Fruit fly (Drosophila melanogaster): ENCODE data around the gene CG14073.

The CG14073 gene

dm6 chr3L:18783544-18783943 lies 36.9 kb downstream of the CG14073 start (continued):
- TF ChIP-seq sug (tag; optimal IDR thresholded peaks at IDR 0.05) (peak; percentile 41), gsb-n (tag; optimal IDR thresholded peaks at IDR 0.05) (no peak), CG14860 (GFP tag; IDR thresholded peaks at IDR 0.05; ENCODE audit: partially characterized antibody) (no peak), CTCF (GFP tag; optimal IDR thresholded peaks at IDR 0.05) (no peak), CG13424 (tag; optimal IDR thresholded peaks at IDR 0.05) (no peak), Abd-B (GFP tag; optimal IDR thresholded peaks at IDR 0.05) (no peak), Gsc (GFP tag; IDR thresholded peaks at IDR 0.05) (no peak), gce (GFP tag; IDR thresholded peaks at IDR 0.05) (no peak), CG16863 (GFP tag; optimal IDR thresholded peaks at IDR 0.05) (no peak), row (GFP tag; IDR thresholded peaks at IDR 0.05) (0 out of 3 replicates have a peak, but pooled peaks have one; percentile 12), CG15514 (GFP tag; optimal IDR thresholded peaks at IDR 0.05) (no peak), sna (GFP tag; IDR thresholded peaks at IDR 0.05; ENCODE audit: partially characterized antibody) (no peak), lmd (GFP tag; IDR thresholded peaks at IDR 0.05) (0 out of 2 replicates have a peak, but pooled peaks have one; percentile 21), CG10543 (GFP tag; optimal IDR thresholded peaks at IDR 0.05) (peak; percentile 15), Mrtf (GFP tag; IDR thresholded peaks at IDR 0.05) (no peak), grn (GFP tag; optimal IDR thresholded peaks at IDR 0.05) (no peak), bsh (GFP tag; optimal IDR thresholded peaks at IDR 0.05) (no peak), vnd (GFP tag; IDR thresholded peaks at IDR 0.05; ENCODE audit: partially characterized antibody) (0 out of 3 replicates have a peak, but pooled peaks have one; percentile 27), CG10209 (GFP tag; optimal IDR thresholded peaks at IDR 0.05) (no peak), fd102C (GFP tag; optimal IDR thresholded peaks at IDR 0.05) (no peak), ewg (GFP tag; optimal IDR thresholded peaks at IDR 0.05) (no peak), CG11504 (tag; optimal IDR thresholded peaks at IDR 0.05) (no peak), Kr (GFP tag; optimal IDR thresholded peaks at IDR 0.05) (no peak), run (tag; optimal IDR thresholded peaks at IDR 0.05) (no peak), Ssrp (tag; optimal IDR thresholded peaks at IDR 0.05) (no peak), Ptx1 (GFP tag; IDR thresholded peaks at IDR 0.05) (0 out of 2 replicates have a peak, but pooled peaks have one; percentile 5), so (GFP tag; IDR thresholded peaks at IDR 0.05) (no peak), trh (GFP tag; optimal IDR thresholded peaks at IDR 0.05) (no peak), CG34422 (GFP tag; IDR thresholded peaks at IDR 0.05) (0 out of 3 replicates have a peak, but pooled peaks have one; percentile 22), NK7.1 (GFP tag; optimal IDR thresholded peaks at IDR 0.05) (no peak), zfh2 (GFP tag; optimal IDR thresholded peaks at IDR 0.05) (no peak), slou (GFP tag; optimal IDR thresholded peaks at IDR 0.05) (no peak), Dek (tag; optimal IDR thresholded peaks at IDR 0.05) (no peak), Dll (GFP tag; IDR thresholded peaks at IDR 0.05; ENCODE audit: partially characterized antibody) (no peak), Dip3 (GFP tag; optimal IDR thresholded peaks at IDR 0.05) (no peak), vvl (GFP tag; IDR thresholded peaks at IDR 0.05) (peak; percentile 63), CG15011 (GFP tag; optimal IDR thresholded peaks at IDR 0.05) (no peak), CG5953 (GFP tag; IDR thresholded peaks at IDR 0.05) (no peak), Lim3 (GFP tag; IDR thresholded peaks at IDR 0.05) (no peak), H15 (GFP tag; IDR thresholded peaks at IDR 0.05) (no peak), Ravus (GFP tag; IDR thresholded peaks at IDR 0.05) (no peak), CG8944 (GFP tag; optimal IDR thresholded peaks at IDR 0.05) (no peak), CG2129 (GFP tag; IDR thresholded peaks at IDR 0.05; ENCODE audit: partially characterized antibody) (no peak), Doc2 (GFP tag; IDR thresholded peaks at IDR 0.05) (no peak), Camta (GFP tag; optimal IDR thresholded peaks at IDR 0.05) (no peak), CG6683 (GFP tag; optimal IDR thresholded peaks at IDR 0.05) (no peak), Pdp1 (GFP tag; optimal IDR thresholded peaks at IDR 0.05) (no peak), caup (GFP tag; optimal IDR thresholded peaks at IDR 0.05; ENCODE audit: severe bottlenecking) (no peak), CG12155 (GFP tag; optimal IDR thresholded peaks at IDR 0.05) (no peak), Scr (GFP tag; IDR thresholded peaks at IDR 0.05; ENCODE audit: partially characterized antibody) (no peak), CG18764 (GFP tag; optimal IDR thresholded peaks at IDR 0.05) (no peak)

Measured in whole organism, embryonic.